Worm (Caenorhabditis elegans) whole organism, young adult: ENCODE results near the gene abu-13.

Experiments used
- aptf-2 ChIP-seq: fragments of 200-800 bp; sonication (Bioruptor generic); conservative IDR thresholded peaks from 2 replicates; pipeline ENCODE4 v1.3.6; 2022; ENCODE audit warnings: missing genetic modification reagents, missing genetic modification characterization, missing compliant biosample characterization
- mxl-1 ChIP-seq: sonication (generic microtip); optimal IDR thresholded peaks from 2 replicates; lab custom pipeline; 2016; ENCODE audit warnings: missing genetic modification characterization, missing compliant biosample characterization
- ztf-28 ChIP-seq: fragments of 200-800 bp; sonication (Bioruptor generic); IDR thresholded peaks from 2 replicates; pipeline ENCODE4 v1.3.6; 2022; ENCODE audit warnings: missing genetic modification reagents, missing genetic modification characterization, missing compliant biosample characterization

DNA sequence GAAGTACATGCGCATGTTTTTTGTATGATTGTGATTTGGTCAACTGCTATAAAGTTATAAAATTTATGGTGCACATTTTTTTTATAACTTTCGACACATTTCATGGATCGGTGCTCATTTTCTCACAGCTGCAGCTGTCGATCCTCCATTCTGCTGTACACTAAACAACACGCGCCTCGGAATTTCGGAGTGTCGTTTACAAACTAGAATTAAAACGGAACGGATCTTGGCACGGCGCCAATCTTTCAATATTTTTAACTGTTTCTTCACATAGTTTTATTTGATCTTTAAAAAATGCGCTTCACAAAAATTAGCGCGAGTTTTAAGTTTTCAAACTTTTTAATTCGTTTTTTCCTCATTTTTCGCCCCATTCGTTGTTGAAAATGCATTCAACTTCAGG, 684 bp upstream of the abu-13 start, which contains the start of gene let-711:
- TF ChIP-seq ztf-28 (GFP tag; lab: Robert Waterston, UW) (no peak), mxl-1 (no peak), aptf-2 (no peak)
